Worm (Caenorhabditis elegans) whole organism, L4 larva: ENCODE results near the gene Y39A1A.3.

Experiments used
- D1046.2 ChIP-seq: fragments of 200-800 bp; sonication (Bioruptor generic); IDR thresholded peaks from 2 replicates; pipeline ENCODE4 v1.3.6; 2022; ENCODE audit warnings: missing genetic modification characterization, missing compliant biosample characterization
- T20F7.1 ChIP-seq: fragments of 200-800 bp; sonication (Bioruptor generic); optimal IDR thresholded peaks from 2 replicates; lab custom pipeline; 2018; ENCODE audit warnings: mild to moderate bottlenecking, missing genetic modification characterization, missing compliant biosample characterization
- T26A8.4 ChIP-seq: fragments of 200-800 bp; sonication (Bioruptor generic); IDR thresholded peaks from 2 replicates; pipeline ENCODE4 v1.3.6; 2022; ENCODE audit warnings: missing genetic modification characterization, missing compliant biosample characterization
- Y105C5A.15 ChIP-seq: fragments of 200-800 bp; sonication (Bioruptor generic); IDR thresholded peaks from 2 replicates; pipeline ENCODE4 v1.3.6; 2022; ENCODE audit warnings: missing genetic modification characterization, missing compliant biosample characterization
- Y5F2A.4 ChIP-seq: fragments of 200-800 bp; sonication (Bioruptor generic); optimal IDR thresholded peaks from 2 replicates; lab custom pipeline; 2018; ENCODE audit warnings: mild to moderate bottlenecking, missing genetic modification characterization, missing compliant biosample characterization
- Y75B8A.6 ChIP-seq: fragments of 200-800 bp; sonication (Bioruptor generic); IDR thresholded peaks from 2 replicates; pipeline ENCODE4 v1.3.6; 2022; ENCODE audit warnings: missing genetic modification reagents, missing genetic modification characterization, missing compliant biosample characterization
- ZK546.5 ChIP-seq, 2 experiments: sonication (generic microtip); optimal IDR thresholded peaks; 2 replicates each; lab custom pipeline; 2017; ENCODE audit warnings: missing biosample characterization in 2 of 2, missing genetic modification characterization in 2 of 2
- aha-1 ChIP-seq: fragments of 150-350 bp; peaks from one replicate; lab custom pipeline; 2014; ENCODE audit warnings: missing biosample characterization, missing genetic modification characterization
- ama-1 ChIP-seq: fragments of 150-350 bp; optimal IDR thresholded peaks from 2 replicates; lab custom pipeline; 2014; ENCODE audit warnings: inconsistent platforms, mixed read lengths
- ceh-32 ChIP-seq: sonication (generic microtip); optimal IDR thresholded peaks from 2 replicates; lab custom pipeline; 2016; ENCODE audit warnings: mild to moderate bottlenecking, missing genetic modification characterization, missing compliant biosample characterization; ENCODE audit not compliant: poor library complexity
- ctbp-1 ChIP-seq: fragments of 200-800 bp; sonication (Bioruptor generic); IDR thresholded peaks from 2 replicates; pipeline ENCODE4 v1.3.6; 2022; ENCODE audit warnings: missing genetic modification reagents, missing genetic modification characterization, missing compliant biosample characterization
- daf-16 ChIP-seq, 3 experiments: sonication (generic microtip); optimal IDR thresholded peaks; 2 replicates each; lab custom pipeline; 2016 to 2017; ENCODE audit warnings: missing genetic modification characterization in 3 of 3, missing genetic modification reagents in 3 of 3, mild to moderate bottlenecking in 2 of 3, missing compliant biosample characterization in 2 of 3, missing biosample characterization in 1 of 3, moderate library complexity in 1 of 3
- daf-19 ChIP-seq: fragments of 200-800 bp; sonication (Bioruptor generic); conservative IDR thresholded peaks from 2 replicates; pipeline ENCODE4 v1.3.6; 2022; ENCODE audit warnings: missing genetic modification characterization, missing compliant biosample characterization
- daf-8 ChIP-seq: fragments of 200-800 bp; sonication (Bioruptor generic); IDR thresholded peaks from 2 replicates; pipeline ENCODE4 v1.3.6; 2022; ENCODE audit warnings: missing genetic modification characterization, missing compliant biosample characterization
- dmd-9 ChIP-seq: fragments of 200-800 bp; sonication (Bioruptor generic); IDR thresholded peaks from 2 replicates; pipeline ENCODE4 v1.3.6; 2022; ENCODE audit warnings: missing genetic modification reagents, missing genetic modification characterization, missing compliant biosample characterization
- egl-27 ChIP-seq: sonication (generic microtip); optimal IDR thresholded peaks from 3 replicates; lab custom pipeline; 2017; ENCODE audit warnings: missing biosample characterization, missing genetic modification reagents, missing genetic modification characterization
- fkh-10 ChIP-seq: fragments of 150-350 bp; optimal IDR thresholded peaks from 2 replicates; lab custom pipeline; 2014; ENCODE audit warnings: missing biosample characterization, missing genetic modification reagents, missing genetic modification characterization
- hif-1 ChIP-seq, 2 experiments: sonication (generic microtip); optimal IDR thresholded peaks; 2 replicates each; lab custom pipeline; 2016 to 2017; ENCODE audit warnings: missing compliant biosample characterization in 2 of 2, missing genetic modification characterization in 2 of 2, missing genetic modification reagents in 2 of 2, missing genotype in 2 of 2, mild to moderate bottlenecking in 1 of 2
- jun-1 ChIP-seq: fragments of 150-350 bp; optimal IDR thresholded peaks from 2 replicates; lab custom pipeline; 2014; ENCODE audit warnings: missing biosample characterization, missing genetic modification reagents, missing genetic modification characterization
- lin-39 ChIP-seq: fragments of 150-350 bp; optimal IDR thresholded peaks from 2 replicates; lab custom pipeline; 2014; ENCODE audit warnings: missing biosample characterization, missing genetic modification reagents, missing genetic modification characterization
- lsy-2 ChIP-seq, 2 experiments: fragments of 150-350 bp in 1 of 2; sonication (generic microtip) in 1 of 2; optimal IDR thresholded peaks; 2 replicates each; lab custom pipeline; 2014 to 2017; ENCODE audit warnings: missing biosample characterization in 2 of 2, missing genetic modification characterization in 2 of 2
- mxl-2 ChIP-seq: fragments of 200-800 bp; sonication (Bioruptor generic); conservative IDR thresholded peaks from 2 replicates; pipeline ENCODE4 v1.3.6; 2022; ENCODE audit warnings: missing genetic modification reagents, missing genetic modification characterization, missing compliant biosample characterization
- mxl-3 ChIP-seq: fragments of 200-800 bp; sonication (Bioruptor generic); optimal IDR thresholded peaks from 2 replicates; lab custom pipeline; 2018; ENCODE audit warnings: mild to moderate bottlenecking, missing genetic modification characterization, missing compliant biosample characterization
- nhr-10 ChIP-seq: fragments of 150-350 bp; optimal IDR thresholded peaks from 2 replicates; lab custom pipeline; 2014; ENCODE audit warnings: missing biosample characterization, missing genetic modification characterization
- nhr-111 ChIP-seq: fragments of 200-800 bp; sonication (Bioruptor generic); optimal IDR thresholded peaks from 2 replicates; lab custom pipeline; 2018; ENCODE audit warnings: mild to moderate bottlenecking, missing genetic modification characterization, missing compliant biosample characterization
- nhr-237 ChIP-seq: sonication (generic microtip); optimal IDR thresholded peaks from 2 replicates; lab custom pipeline; 2017; ENCODE audit warnings: missing biosample characterization, missing genetic modification characterization
- nhr-28 ChIP-seq: fragments of 150-350 bp; optimal IDR thresholded peaks from 2 replicates; lab custom pipeline; 2014; ENCODE audit warnings: missing biosample characterization, missing genetic modification characterization
- nhr-41 ChIP-seq: fragments of 200-800 bp; sonication (Bioruptor generic); IDR thresholded peaks from 2 replicates; pipeline ENCODE4 v1.3.6; 2022; ENCODE audit warnings: missing genetic modification reagents, missing genetic modification characterization, missing compliant biosample characterization
- nhr-6 ChIP-seq: fragments of 150-350 bp; optimal IDR thresholded peaks from 2 replicates; lab custom pipeline; 2014; ENCODE audit warnings: missing biosample characterization, missing genetic modification characterization
- nhr-77 ChIP-seq: fragments of 150-350 bp; optimal IDR thresholded peaks from 2 replicates; lab custom pipeline; 2014; ENCODE audit warnings: missing biosample characterization, missing genetic modification characterization
- pha-4 ChIP-seq, 2 experiments: fragments of 150-350 bp in 1 of 2; fragments of 200-800 bp in 1 of 2; sonication (Bioruptor generic) in 1 of 2; IDR thresholded peaks in 1 of 2; optimal IDR thresholded peaks in 1 of 2; 2 replicates each; pipeline versions ENCODE4 v1.3.6 to Lab custom; 2014 to 2022; ENCODE audit warnings: missing genetic modification characterization in 2 of 2, missing genetic modification reagents in 2 of 2, missing biosample characterization in 1 of 2, missing compliant biosample characterization in 1 of 2
- rbr-2 ChIP-seq: sonication (generic microtip); optimal IDR thresholded peaks from 2 replicates; lab custom pipeline; 2016; ENCODE audit warnings: missing genotype, missing genetic modification characterization, missing compliant biosample characterization
- saeg-2 ChIP-seq: fragments of 200-800 bp; sonication (Bioruptor generic); IDR thresholded peaks from 2 replicates; pipeline ENCODE4 v1.3.6; 2022; ENCODE audit warnings: missing genetic modification reagents, missing genetic modification characterization, missing compliant biosample characterization
- sdz-12 ChIP-seq: fragments of 200-800 bp; sonication (Bioruptor generic); optimal IDR thresholded peaks from 2 replicates; lab custom pipeline; 2018; ENCODE audit warnings: mild to moderate bottlenecking, missing genetic modification characterization, missing compliant biosample characterization
- set-16 ChIP-seq: fragments of 200-800 bp; sonication (Bioruptor generic); IDR thresholded peaks from 2 replicates; pipeline ENCODE4 v1.3.6; 2022; ENCODE audit warnings: missing genetic modification reagents, missing genetic modification characterization, missing compliant biosample characterization
- spr-1 ChIP-seq: sonication (generic microtip); optimal IDR thresholded peaks from 2 replicates; lab custom pipeline; 2016; ENCODE audit warnings: mild to moderate bottlenecking, missing genetic modification characterization, missing compliant biosample characterization
- tag-97 ChIP-seq: fragments of 200-800 bp; sonication (Bioruptor generic); IDR thresholded peaks from 2 replicates; pipeline ENCODE4 v1.3.6; 2022; ENCODE audit warnings: missing genetic modification characterization, missing compliant biosample characterization
- tra-1 ChIP-seq: fragments of 200-800 bp; sonication (Bioruptor generic); IDR thresholded peaks from 2 replicates; pipeline ENCODE4 v1.3.6; 2022; ENCODE audit warnings: missing genetic modification reagents, missing genetic modification characterization, missing compliant biosample characterization
- unc-130 ChIP-seq: sonication (generic microtip); optimal IDR thresholded peaks from 2 replicates; lab custom pipeline; 2016; ENCODE audit warnings: missing genetic modification reagents, missing genetic modification characterization, missing compliant biosample characterization
- unc-62 ChIP-seq, 3 experiments: fragments of 150-350 bp in 1 of 3; sonication (generic microtip); optimal IDR thresholded peaks in 2 of 3; peaks in 1 of 3; 1 replicate in 1 of 3; 2 replicates in 2 of 3; lab custom pipeline; 2014 to 2017; ENCODE audit warnings: missing biosample characterization in 3 of 3, missing genetic modification characterization in 3 of 3, missing genetic modification reagents in 3 of 3, missing genotype in 1 of 3
- vab-7 ChIP-seq: fragments of 200-800 bp; sonication (Bioruptor generic); IDR thresholded peaks from 2 replicates; pipeline ENCODE4 v1.3.6; 2022; ENCODE audit warnings: missing genetic modification reagents, missing genetic modification characterization, missing compliant biosample characterization
- zfp-2 ChIP-seq: sonication (generic microtip); optimal IDR thresholded peaks from 2 replicates; lab custom pipeline; 2016; ENCODE audit warnings: mild to moderate bottlenecking, missing genetic modification characterization, missing compliant biosample characterization
- zfp-3 ChIP-seq: fragments of 200-800 bp; sonication (Bioruptor generic); conservative IDR thresholded peaks from 2 replicates; pipeline ENCODE4 v1.3.6; 2022; ENCODE audit warnings: missing genetic modification reagents, missing genetic modification characterization, missing compliant biosample characterization
- zip-11 ChIP-seq: fragments of 200-800 bp; sonication (Bioruptor generic); IDR thresholded peaks from 2 replicates; pipeline ENCODE4 v1.3.6; 2022; ENCODE audit warnings: missing genetic modification characterization, missing compliant biosample characterization
- ztf-11 ChIP-seq: fragments of 150-350 bp; optimal IDR thresholded peaks from 2 replicates; lab custom pipeline; 2014; ENCODE audit warnings: missing biosample characterization, missing genetic modification characterization

Gene Y39A1A.3

DNA sequence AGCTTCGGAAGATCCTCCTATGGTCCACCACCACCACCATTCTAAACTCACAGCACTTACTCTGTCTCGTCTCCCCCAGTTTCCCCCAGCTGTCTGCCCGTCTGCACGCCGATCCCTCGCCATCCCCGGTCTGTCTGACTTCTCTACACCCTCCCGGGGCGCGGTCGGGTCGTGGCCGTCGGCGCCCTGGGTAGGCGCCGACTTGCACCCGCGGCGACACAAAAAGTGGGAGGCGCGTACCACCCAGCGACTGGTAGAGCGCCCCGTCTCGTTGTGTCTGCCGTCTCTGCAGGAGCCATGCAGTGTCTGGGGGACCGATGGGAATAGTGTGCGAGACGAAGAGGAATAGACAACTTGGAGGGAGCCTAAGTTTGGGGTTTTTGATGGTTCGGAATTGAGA is 37.7 kb upstream of the Y39A1A.3 start (continued):
- peak; percentile 100 for TF ChIP-seq set-16 (GFP tag; lab: Robert Waterston, UW)
- TF ChIP-seq zfp-2: no peak
- TF ChIP-seq mxl-3 (GFP tag; lab: Kevin White, UChicago): peak; percentile 90
- peak; percentile 50 for TF ChIP-seq nhr-77 (tag; lab: Kevin White, UChicago)
- TF ChIP-seq daf-8 (GFP tag; lab: Robert Waterston, UW): no peak
- TF ChIP-seq T26A8.4 (GFP tag; lab: Robert Waterston, UW): peak; percentile 83
- peak; percentile 71 to 87 for TF ChIP-seq lsy-2 (tag; optimal IDR thresholded peaks at IDR 0.05; lab: Kevin White, UChicago)
- no peak for TF ChIP-seq nhr-237 (tag; lab: Kevin White, UChicago)

DNA sequence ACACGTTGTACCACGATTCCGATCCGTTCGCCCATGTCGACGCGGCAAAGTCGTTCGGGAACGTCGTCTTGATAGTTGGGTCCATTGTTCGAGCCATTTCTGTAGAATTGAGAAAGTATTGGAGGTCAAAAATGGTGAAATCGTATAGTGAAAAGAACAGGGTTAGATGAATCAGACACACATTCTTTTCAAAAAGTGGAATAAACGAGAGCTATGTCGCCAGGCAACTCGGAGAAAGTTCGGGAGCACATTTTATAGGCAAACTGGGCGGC is 37.1 kb upstream of the Y39A1A.3 start, which contains the start of gene Y39A1A.9:
TSS of gene Y39A1A.9 (minus strand) at position 99 of the 272 bp plus-strand sequence.
- TF ChIP-seq ceh-32 (tag; lab: Kevin White, UChicago) (no peak), nhr-111 (GFP tag; lab: Kevin White, UChicago) (no peak), jun-1 (tag; lab: Kevin White, UChicago) (no peak), unc-62 (GFP tag; optimal IDR thresholded peaks at IDR 0.05 in 1 of 2; lab: Kevin White, UChicago) (peak in 1 of 2 experiments; percentile 46), unc-62 (tag; optimal IDR thresholded peaks at IDR 0.05; lab: Kevin White, UChicago) (no peak), nhr-41 (GFP tag; lab: Robert Waterston, UW) (no peak), pha-4 (GFP tag; IDR thresholded peaks at IDR 0.05; lab: Robert Waterston, UW) (no peak), pha-4 (tag; optimal IDR thresholded peaks at IDR 0.05; lab: Kevin White, UChicago) (no peak), spr-1 (no peak), daf-19 (GFP tag; lab: Robert Waterston, UW) (no peak), aha-1 (tag; lab: Kevin White, UChicago) (peak; percentile 91), nhr-6 (tag; lab: Kevin White, UChicago) (no peak), unc-130 (GFP tag; lab: Kevin White, UChicago) (no peak), T26A8.4 (GFP tag; lab: Robert Waterston, UW) (no peak), D1046.2 (GFP tag; lab: Robert Waterston, UW) (no peak), nhr-10 (tag; lab: Kevin White, UChicago) (no peak), lin-39 (tag; lab: Kevin White, UChicago) (no peak), rbr-2 (tag; lab: Kevin White, UChicago) (no peak)

DNA sequence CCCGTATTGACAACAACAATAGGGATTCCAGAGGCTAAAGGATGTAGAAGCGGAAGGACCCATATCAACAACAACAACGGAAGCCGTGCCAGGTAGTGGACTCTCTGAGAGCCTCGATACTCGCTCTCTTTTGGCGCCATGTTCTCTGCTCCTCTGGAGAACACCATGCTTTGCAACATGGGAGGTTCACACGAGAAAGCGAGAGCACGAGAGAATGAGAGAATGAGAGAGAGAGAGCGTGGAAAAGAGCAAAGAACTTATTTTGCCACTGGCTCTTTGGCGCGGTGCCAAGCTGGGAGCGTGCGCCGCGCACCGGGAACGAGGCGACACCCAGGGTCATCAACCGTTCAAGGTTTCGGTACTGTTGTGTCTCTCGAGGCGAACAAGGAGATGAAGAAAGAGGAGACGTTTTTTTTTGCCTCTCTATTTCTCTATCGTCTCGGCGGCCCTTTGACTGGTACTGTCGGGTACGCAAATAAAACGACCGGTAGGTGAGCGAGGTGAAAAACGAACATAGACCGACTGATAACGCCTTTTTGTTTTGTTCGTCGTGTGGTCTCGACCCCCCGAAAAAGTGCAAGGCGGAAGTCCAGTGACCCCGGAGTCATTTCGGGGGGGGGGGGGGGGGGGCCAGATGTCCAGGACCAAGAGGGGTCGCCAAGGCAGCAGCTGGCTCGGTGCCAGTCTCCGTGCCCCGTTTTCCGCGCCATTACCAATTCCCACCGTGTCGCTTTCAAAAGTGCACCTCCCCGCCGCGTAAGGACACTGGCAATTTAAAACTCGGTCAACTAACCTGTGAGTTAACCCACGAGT is 36.5 kb upstream of the Y39A1A.3 start, which contains the start of gene Y39A1A.10:
TSS of gene Y39A1A.10 (plus strand) at position 139 of the 813 bp plus-strand sequence.
- TF ChIP-seq ztf-11 (tag; lab: Kevin White, UChicago) (no peak), dmd-9 (GFP tag; lab: Robert Waterston, UW) (no peak), mxl-2 (GFP tag; lab: Robert Waterston, UW) (no peak), tag-97 (GFP tag; lab: Robert Waterston, UW) (no peak), daf-16 (GFP tag; optimal IDR thresholded peaks at IDR 0.05; lab: Kevin White, UChicago) (peak in 1 of 2 experiments; percentile 58), daf-16 (tag; optimal IDR thresholded peaks at IDR 0.05; lab: Kevin White, UChicago) (peak; percentile 51), Y75B8A.6 (no peak), ama-1 (lab: Kevin White, UChicago) (no peak), egl-27 (tag; lab: Kevin White, UChicago) (no peak), sdz-12 (no peak), ceh-32 (tag; lab: Kevin White, UChicago) (no peak), T26A8.4 (GFP tag; lab: Robert Waterston, UW) (no peak), zip-11 (GFP tag; lab: Robert Waterston, UW) (no peak), nhr-111 (GFP tag; lab: Kevin White, UChicago) (no peak), mxl-3 (GFP tag; lab: Kevin White, UChicago) (no peak), Y5F2A.4 (GFP tag; lab: Kevin White, UChicago) (no peak), T20F7.1 (no peak), Y105C5A.15 (GFP tag; lab: Robert Waterston, UW) (no peak), vab-7 (GFP tag; lab: Robert Waterston, UW) (no peak), ctbp-1 (GFP tag; lab: Robert Waterston, UW) (no peak), nhr-28 (tag; lab: Kevin White, UChicago) (peak; percentile 79), fkh-10 (GFP tag; lab: Kevin White, UChicago) (peak; percentile 67), ZK546.5 (tag; optimal IDR thresholded peaks at IDR 0.05; lab: Kevin White, UChicago) (no peak), nhr-10 (tag; lab: Kevin White, UChicago) (no peak), daf-19 (GFP tag; lab: Robert Waterston, UW) (no peak), tra-1 (no peak), hif-1 (tag; optimal IDR thresholded peaks at IDR 0.05; lab: Kevin White, UChicago) (no peak), saeg-2 (no peak), zfp-3 (no peak)
